Fruit fly (Drosophila melanogaster) whole organism, embryonic: ENCODE measurements around the gene Herc4.

Experiments used
- BEAF-32 ChIP-seq: fragments of 200-800 bp; sonication (Bioruptor generic); optimal IDR thresholded peaks from 3 replicates; lab custom pipeline; 2017; ENCODE audit warnings: missing biosample characterization, missing genetic modification characterization, mild to moderate bottlenecking, moderate library complexity, missing genetic modification reagents
- CG10147 ChIP-seq: fragments of 200-800 bp; sonication (Bioruptor generic); optimal IDR thresholded peaks from 2 replicates; lab custom pipeline; 2019; ENCODE audit warnings: missing biosample characterization, mild to moderate bottlenecking, missing genetic modification characterization, moderate library complexity
- CG12071 ChIP-seq: fragments of 200-800 bp; sonication (Bioruptor generic); optimal IDR thresholded peaks from 3 replicates; lab custom pipeline; 2018; ENCODE audit warnings: missing biosample characterization, mild to moderate bottlenecking, missing genetic modification characterization
- CG1233 ChIP-seq: fragments of 200-800 bp; sonication (Bioruptor generic); optimal IDR thresholded peaks from 4 replicates; lab custom pipeline; 2018; ENCODE audit warnings: missing biosample characterization, mild to moderate bottlenecking, missing genetic modification characterization
- CG12391 ChIP-seq: fragments of 200-800 bp; sonication (Bioruptor generic); optimal IDR thresholded peaks from 3 replicates; lab custom pipeline; 2018; ENCODE audit warnings: missing biosample characterization, mild to moderate bottlenecking, missing genetic modification characterization, moderate library complexity
- CG15269 ChIP-seq: fragments of 200-800 bp; sonication (Bioruptor generic); optimal IDR thresholded peaks from 2 replicates; lab custom pipeline; 2018; ENCODE audit warnings: missing biosample characterization, mild to moderate bottlenecking, missing genetic modification characterization, moderate library complexity
- CG15514 ChIP-seq: fragments of 200-800 bp; sonication (Bioruptor generic); optimal IDR thresholded peaks from 3 replicates; lab custom pipeline; 2017; ENCODE audit warnings: missing biosample characterization, missing genetic modification characterization, mild to moderate bottlenecking, moderate library complexity, missing genetic modification reagents
- CG17361 ChIP-seq: fragments of 200-800 bp; sonication (Bioruptor generic); IDR thresholded peaks from 3 replicates; pipeline ENCODE4 v1.3.6; 2022; ENCODE audit warnings: missing biosample characterization, missing genetic modification characterization
- CG2712 ChIP-seq: fragments of 200-800 bp; optimal IDR thresholded peaks from 3 replicates; lab custom pipeline; 2019; ENCODE audit warnings: missing biosample characterization, mild to moderate bottlenecking, missing genetic modification characterization, moderate library complexity
- CG30431 ChIP-seq: fragments of 200-800 bp; sonication (Bioruptor generic); optimal IDR thresholded peaks from 2 replicates; lab custom pipeline; 2017; ENCODE audit warnings: missing biosample characterization, missing genetic modification characterization
- CG3065 ChIP-seq: fragments of 200-800 bp; sonication (Bioruptor generic); optimal IDR thresholded peaks from 2 replicates; lab custom pipeline; 2016; ENCODE audit warnings: missing biosample characterization, missing genetic modification characterization
- CG33213 ChIP-seq: fragments of 200-800 bp; sonication (Bioruptor generic); optimal IDR thresholded peaks from 3 replicates; lab custom pipeline; 2016; ENCODE audit warnings: missing biosample characterization, missing genetic modification characterization
- CG3407 ChIP-seq: fragments of 200-800 bp; sonication (Bioruptor generic); optimal IDR thresholded peaks from 2 replicates; lab custom pipeline; 2018; ENCODE audit warnings: missing biosample characterization, mild to moderate bottlenecking, missing genetic modification characterization
- CG34224 ChIP-seq: fragments of 200-800 bp; sonication (Bioruptor generic); IDR thresholded peaks from 3 replicates; pipeline ENCODE4 v1.3.6; 2022; ENCODE audit warnings: missing biosample characterization, missing genetic modification characterization; ENCODE audit not compliant: partially characterized antibody
- CG4854 ChIP-seq: fragments of 200-800 bp; sonication (Bioruptor generic); optimal IDR thresholded peaks from 2 replicates; lab custom pipeline; 2016; ENCODE audit warnings: missing biosample characterization, missing genetic modification characterization, inconsistent platforms
- CG6254 ChIP-seq: fragments of 200-800 bp; sonication (Bioruptor generic); optimal IDR thresholded peaks from 3 replicates; lab custom pipeline; 2017; ENCODE audit warnings: mild to moderate bottlenecking, missing biosample characterization, missing genetic modification reagents, missing genetic modification characterization
- CTCF ChIP-seq: fragments of 200-800 bp; sonication (Bioruptor generic); optimal IDR thresholded peaks from 2 replicates; lab custom pipeline; 2017; ENCODE audit warnings: missing biosample characterization, mild to moderate bottlenecking, missing genetic modification characterization, moderate library complexity
- Camta ChIP-seq: fragments of 200-800 bp; sonication (Bioruptor generic); optimal IDR thresholded peaks from 2 replicates; lab custom pipeline; 2016; ENCODE audit warnings: missing biosample characterization, missing genetic modification characterization
- D ChIP-seq, 2 experiments: fragments of 200-800 bp in 1 of 2; fragments of >200 bp in 1 of 2; sonication (Bioruptor generic) in 1 of 2; optimal IDR thresholded peaks; 2 replicates in 1 of 2; 3 replicates in 1 of 2; lab custom pipeline; 2017; ENCODE audit warnings: mild to moderate bottlenecking in 1 of 2, missing biosample characterization in 1 of 2, missing genetic modification characterization in 1 of 2, missing genetic modification reagents in 1 of 2
- Ets97D ChIP-seq: fragments of 200-800 bp; sonication (Bioruptor generic); optimal IDR thresholded peaks from 3 replicates; lab custom pipeline; 2016; ENCODE audit warnings: missing biosample characterization, missing genetic modification characterization
- H2.0 ChIP-seq: fragments of 200-800 bp; sonication (Bioruptor generic); IDR thresholded peaks from 2 replicates; pipeline ENCODE4 v1.3.6; 2022; ENCODE audit warnings: missing biosample characterization, missing genetic modification characterization
- Hey ChIP-seq: fragments of 200-800 bp; sonication (Bioruptor generic); optimal IDR thresholded peaks from 3 replicates; lab custom pipeline; 2018; ENCODE audit warnings: missing biosample characterization, mild to moderate bottlenecking, missing genetic modification characterization
- Lhr ChIP-seq: fragments of 200-800 bp; sonication (Bioruptor generic); optimal IDR thresholded peaks from 3 replicates; lab custom pipeline; 2017; ENCODE audit warnings: mild to moderate bottlenecking, missing biosample characterization, missing genetic modification reagents, missing genetic modification characterization
- Mes4 ChIP-seq: fragments of 200-800 bp; sonication (Bioruptor generic); optimal IDR thresholded peaks from 2 replicates; lab custom pipeline; 2016; ENCODE audit warnings: missing biosample characterization, missing genetic modification characterization
- Mrtf ChIP-seq: fragments of 200-800 bp; sonication (Bioruptor generic); IDR thresholded peaks from 3 replicates; pipeline ENCODE4 v1.3.6; 2022; ENCODE audit warnings: missing biosample characterization, missing genetic modification characterization
- Neu2 ChIP-seq: fragments of 200-800 bp; sonication (Bioruptor generic); optimal IDR thresholded peaks from 3 replicates; lab custom pipeline; 2016; ENCODE audit warnings: missing biosample characterization, missing genetic modification characterization, borderline replicate concordance
- TFAM ChIP-seq: fragments of 200-800 bp; sonication (Bioruptor generic); optimal IDR thresholded peaks from 2 replicates; lab custom pipeline; 2017; ENCODE audit warnings: missing biosample characterization, missing genetic modification characterization, inconsistent platforms
- Tbp ChIP-seq: fragments of >200 bp; optimal IDR thresholded peaks from 2 replicates; lab custom pipeline; 2018; ENCODE audit warnings: missing biosample characterization, missing genetic modification characterization
- Vsx1 ChIP-seq: fragments of 200-800 bp; sonication (Bioruptor generic); optimal IDR thresholded peaks from 2 replicates; lab custom pipeline; 2017; ENCODE audit warnings: missing biosample characterization, mild to moderate bottlenecking, missing genetic modification characterization, missing genetic modification reagents
- YL-1 ChIP-seq: fragments of 200-800 bp; sonication (Bioruptor generic); optimal IDR thresholded peaks from 3 replicates; lab custom pipeline; 2017; ENCODE audit warnings: missing biosample characterization, mild to moderate bottlenecking, missing genetic modification characterization
- abd-A ChIP-seq: fragments of 200-800 bp; sonication (Bioruptor generic); optimal IDR thresholded peaks from 3 replicates; lab custom pipeline; 2019; ENCODE audit warnings: missing biosample characterization, mild to moderate bottlenecking, missing genetic modification characterization, moderate library complexity
- cas ChIP-seq: fragments of 200-800 bp; sonication (Bioruptor generic); IDR thresholded peaks from 2 replicates; pipeline ENCODE4 v1.3.6; 2022; ENCODE audit warnings: missing biosample characterization, missing genetic modification characterization
- danr ChIP-seq: fragments of 200-800 bp; sonication (Bioruptor generic); IDR thresholded peaks from 2 replicates; pipeline ENCODE4 v1.3.6; 2022; ENCODE audit warnings: missing biosample characterization, missing genetic modification characterization
- dati ChIP-seq: fragments of 200-800 bp; sonication (Bioruptor generic); IDR thresholded peaks from 2 replicates; pipeline ENCODE4 v1.3.6; 2022; ENCODE audit warnings: missing biosample characterization, missing genetic modification characterization
- fru ChIP-seq: fragments of >200 bp; optimal IDR thresholded peaks from 2 replicates; lab custom pipeline; 2017
- gro ChIP-seq: fragments of 200-800 bp; sonication (Bioruptor generic); optimal IDR thresholded peaks from 2 replicates; lab custom pipeline; 2016; ENCODE audit warnings: missing biosample characterization, missing genetic modification characterization
- gsb-n ChIP-seq: fragments of 200-800 bp; sonication (Bioruptor generic); optimal IDR thresholded peaks from 3 replicates; lab custom pipeline; 2018; ENCODE audit warnings: missing biosample characterization, mild to moderate bottlenecking, missing genetic modification characterization
- h ChIP-seq: fragments of >200 bp; optimal IDR thresholded peaks from 2 replicates; lab custom pipeline; 2017
- hbn ChIP-seq: fragments of 200-800 bp; sonication (Bioruptor generic); IDR thresholded peaks from 2 replicates; pipeline ENCODE4 v1.3.6; 2022; ENCODE audit warnings: missing biosample characterization, missing genetic modification characterization; ENCODE audit not compliant: partially characterized antibody
- her ChIP-seq: fragments of 200-800 bp; sonication (Bioruptor generic); optimal IDR thresholded peaks from 2 replicates; lab custom pipeline; 2016; ENCODE audit warnings: missing biosample characterization, missing genetic modification characterization
- jing ChIP-seq: fragments of 200-800 bp; sonication (Bioruptor generic); optimal IDR thresholded peaks from 2 replicates; lab custom pipeline; 2018; ENCODE audit warnings: missing biosample characterization, mild to moderate bottlenecking, missing genetic modification characterization
- nerfin-2 ChIP-seq: fragments of 200-800 bp; sonication (Bioruptor generic); IDR thresholded peaks from 2 replicates; pipeline ENCODE4 v1.3.6; 2022; ENCODE audit warnings: missing biosample characterization, missing genetic modification characterization; ENCODE audit not compliant: partially characterized antibody
- onecut ChIP-seq: fragments of 200-800 bp; sonication (Bioruptor generic); IDR thresholded peaks from 2 replicates; pipeline ENCODE4 v1.3.6; 2022; ENCODE audit warnings: missing biosample characterization, missing genetic modification characterization
- sc ChIP-seq, 3 experiments: fragments of >200 bp in 2 of 3; fragments of 200-800 bp in 1 of 3; sonication (Bioruptor generic) in 1 of 3; optimal IDR thresholded peaks; 2 replicates in 2 of 3; 3 replicates in 1 of 3; lab custom pipeline; 2017; ENCODE audit warnings: mild to moderate bottlenecking in 1 of 3, missing biosample characterization in 1 of 3, missing genetic modification characterization in 1 of 3, missing genetic modification reagents in 1 of 3
- sisA ChIP-seq: fragments of 200-800 bp; sonication (Bioruptor generic); IDR thresholded peaks from 2 replicates; pipeline ENCODE4 v1.3.6; 2022; ENCODE audit warnings: missing biosample characterization, missing genetic modification characterization
- slp2 ChIP-seq: fragments of 200-800 bp; sonication (Bioruptor generic); optimal IDR thresholded peaks from 2 replicates; lab custom pipeline; 2016; ENCODE audit warnings: missing biosample characterization, missing genetic modification characterization
- unc-4 ChIP-seq: fragments of 200-800 bp; sonication (Bioruptor generic); IDR thresholded peaks from 2 replicates; pipeline ENCODE4 v1.3.6; 2022; ENCODE audit warnings: missing biosample characterization, missing genetic modification characterization; ENCODE audit not compliant: partially characterized antibody
- vvl ChIP-seq: fragments of 200-800 bp; sonication (Bioruptor generic); IDR thresholded peaks from 2 replicates; pipeline ENCODE4 v1.3.6; 2022; ENCODE audit warnings: missing biosample characterization, missing genetic modification characterization
- yki ChIP-seq: fragments of >200 bp; optimal IDR thresholded peaks from 3 replicates; lab custom pipeline; 2018
- zen ChIP-seq: fragments of 200-800 bp; sonication (Bioruptor generic); optimal IDR thresholded peaks from 3 replicates; lab custom pipeline; 2018; ENCODE audit warnings: missing biosample characterization, mild to moderate bottlenecking, missing genetic modification characterization, moderate library complexity
- zfh2 ChIP-seq: fragments of 200-800 bp; sonication (Bioruptor generic); optimal IDR thresholded peaks from 2 replicates; lab custom pipeline; 2016; ENCODE audit warnings: missing biosample characterization, missing genetic modification characterization

Herc4 gene

DNA sequence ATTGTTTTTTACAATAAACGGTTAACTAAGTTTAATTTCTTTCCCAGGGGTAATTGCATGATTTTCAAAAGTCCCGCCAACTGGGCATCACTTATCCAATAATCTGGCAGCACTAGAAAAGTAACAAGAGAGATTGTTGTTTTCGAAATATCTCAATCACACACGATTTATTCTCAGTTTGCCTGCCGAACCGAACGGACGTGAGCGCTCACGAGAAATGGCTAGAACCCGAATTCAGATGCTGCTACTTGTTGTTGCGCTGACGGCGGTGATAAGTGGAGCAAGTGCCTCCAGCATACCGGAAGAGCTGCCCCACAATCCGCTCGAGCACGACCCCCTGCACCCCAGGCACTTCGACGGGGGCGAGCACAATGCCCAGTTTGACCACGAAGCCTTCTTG lies 15.0 kb upstream of the Herc4 start, which contains the start of gene scf (continued):
- no peak for TF ChIP-seq cas (GFP tag; lab: Robert Waterston, UW)
- peak; percentile 50 for TF ChIP-seq CG34224
- peak; percentile 17 for TF ChIP-seq CG12071 (GFP tag; lab: Kevin White, UChicago)
- TF ChIP-seq Neu2 (GFP tag; lab: Kevin White, UChicago): no peak
- TF ChIP-seq Camta: no peak
- TF ChIP-seq D (optimal IDR thresholded peaks at IDR 0.05; lab: Kevin White, UChicago): no peak
- TF ChIP-seq D (GFP tag; optimal IDR thresholded peaks at IDR 0.05; lab: Kevin White, UChicago): no peak
- TF ChIP-seq YL-1: peak; percentile 39
- TF ChIP-seq slp2 (GFP tag; lab: Kevin White, UChicago): no peak
- peak; percentile 11 for TF ChIP-seq CG2712 (tag; lab: Kevin White, UChicago)
- no peak for TF ChIP-seq CG3407 (GFP tag; lab: Kevin White, UChicago)
- TF ChIP-seq CG6254 (GFP tag; lab: Kevin White, UChicago): no peak
- no peak for TF ChIP-seq fru
- no peak for TF ChIP-seq Mrtf (GFP tag; lab: Robert Waterston, UW)
- TF ChIP-seq sisA (GFP tag; lab: Robert Waterston, UW): no peak
- no peak for TF ChIP-seq CG10147
- no peak for TF ChIP-seq danr (GFP tag; lab: Robert Waterston, UW)
- TF ChIP-seq CG33213 (GFP tag; lab: Kevin White, UChicago): peak; percentile 13
- TF ChIP-seq onecut (GFP tag; lab: Robert Waterston, UW): no peak
- peak; percentile 42; the same call in 1 of the 2 replicates for TF ChIP-seq unc-4 (GFP tag; lab: Robert Waterston, UW)
- TF ChIP-seq Mes4 (GFP tag; lab: Kevin White, UChicago): no peak
- TF ChIP-seq her: no peak
- no peak for TF ChIP-seq CG3065
- TF ChIP-seq CG1233 (GFP tag; lab: Kevin White, UChicago): no peak
- no peak for TF ChIP-seq abd-A (tag; lab: Kevin White, UChicago)
- peak; percentile 33 for TF ChIP-seq CTCF
- TF ChIP-seq Ets97D (GFP tag; lab: Kevin White, UChicago): no peak
- TF ChIP-seq CG15514 (GFP tag; lab: Kevin White, UChicago): peak; percentile 96
- no peak for TF ChIP-seq yki (lab: Kevin White, UChicago)
- TF ChIP-seq CG15269 (tag; lab: Kevin White, UChicago): no peak
- no peak for TF ChIP-seq Tbp (GFP tag; lab: Kevin White, UChicago)
- TF ChIP-seq h: no peak
- no peak for TF ChIP-seq jing (GFP tag; lab: Kevin White, UChicago)
- no peak for TF ChIP-seq H2.0 (GFP tag; lab: Robert Waterston, UW)
- TF ChIP-seq Vsx1 (GFP tag; lab: Kevin White, UChicago): no peak
- no peak for TF ChIP-seq sc (optimal IDR thresholded peaks at IDR 0.05; lab: Kevin White, UChicago)
- no peak for TF ChIP-seq sc (GFP tag; optimal IDR thresholded peaks at IDR 0.05; lab: Kevin White, UChicago)
- TF ChIP-seq TFAM: no peak
- TF ChIP-seq dati (GFP tag; lab: Robert Waterston, UW): no peak
- no peak for TF ChIP-seq hbn (GFP tag; lab: Robert Waterston, UW)
- TF ChIP-seq BEAF-32: peak; percentile 40
- TF ChIP-seq nerfin-2 (GFP tag; lab: Robert Waterston, UW): no peak
- no peak for TF ChIP-seq CG17361 (GFP tag; lab: Robert Waterston, UW)
- peak; percentile 39 for TF ChIP-seq vvl (GFP tag; lab: Robert Waterston, UW)
- TF ChIP-seq Hey: no peak
- TF ChIP-seq zfh2 (GFP tag; lab: Kevin White, UChicago): no peak
- TF ChIP-seq gro: peak; percentile 60
- TF ChIP-seq Lhr (GFP tag; lab: Kevin White, UChicago): no peak
- TF ChIP-seq CG30431 (GFP tag; lab: Kevin White, UChicago): no peak
- no peak for TF ChIP-seq CG12391 (tag; lab: Kevin White, UChicago)
- no peak for TF ChIP-seq zen
- TF ChIP-seq gsb-n (tag; lab: Kevin White, UChicago): no peak
- TF ChIP-seq CG4854 (GFP tag; lab: Kevin White, UChicago): no peak
